Worm (Caenorhabditis elegans): ENCODE results near the gene puf-12.

Gene puf-12

ce11 chrII:10116690-10117089, 16.6 kb downstream of the puf-12 start:
- no peak for TF ChIP-seq nhr-19 (GFP tag; conservative IDR thresholded peaks at IDR 0.05)

ce11 chrII:10121725-10122124, 21.6 kb downstream of the puf-12 start, which contains the start of gene lov-1:
TSS of gene lov-1 (minus strand) at chrII:10121825.
- TF ChIP-seq nhr-90 (tag; optimal IDR thresholded peaks at IDR 0.05; ENCODE audit: poor library complexity) (no peak), lin-35 (GFP tag; optimal IDR thresholded peaks at IDR 0.05) (no peak), skn-1 (tag; optimal IDR thresholded peaks at IDR 0.05) (no peak), ceh-90 (tag; optimal IDR thresholded peaks at IDR 0.05) (no peak), elt-2 (tag; optimal IDR thresholded peaks at IDR 0.05) (no peak), sptf-1 (tag; optimal IDR thresholded peaks at IDR 0.05) (no peak), nhr-11 (tag; optimal IDR thresholded peaks at IDR 0.05) (no peak), C16A3.4 (tag; optimal IDR thresholded peaks at IDR 0.05) (no peak), pqm-1 (tag; optimal IDR thresholded peaks at IDR 0.05) (no peak), mdl-1 (tag; optimal IDR thresholded peaks at IDR 0.05) (no peak), C34B4.2 (tag; optimal IDR thresholded peaks at IDR 0.05) (no peak), nhr-19 (GFP tag; conservative IDR thresholded peaks at IDR 0.05) (no peak), nhr-77 (tag; optimal IDR thresholded peaks at IDR 0.05) (no peak), nhr-47 (tag; optimal IDR thresholded peaks at IDR 0.05) (no peak)

ce11 chrII:10122465-10122864, 22.4 kb downstream of the puf-12 start, which contains the start of gene F27E5.7:
TSS of gene F27E5.7 (plus strand) at chrII:10122765.
- no peak for TF ChIP-seq snpc-4 (tag; optimal IDR thresholded peaks at IDR 0.05)
- no peak for TF ChIP-seq tlp-1 (tag; optimal IDR thresholded peaks at IDR 0.05)
- no peak for TF ChIP-seq unc-62 (GFP tag; optimal IDR thresholded peaks at IDR 0.05)

- TF ChIP-seq hpl-2 (GFP tag; optimal IDR thresholded peaks at IDR 0.05) (no peak), nhr-90 (tag; optimal IDR thresholded peaks at IDR 0.05; ENCODE audit: poor library complexity) (no peak), fos-1 (tag; optimal IDR thresholded peaks at IDR 0.05) (no peak), swsn-7 (tag; optimal IDR thresholded peaks at IDR 0.05) (no peak), aly-2 (tag; optimal IDR thresholded peaks at IDR 0.05) (no peak), elt-3 (tag; optimal IDR thresholded peaks at IDR 0.05) (no peak)
These were observed 27.3 kb downstream of the puf-12 start, which contains the start of gene F27E5.8 for ce11 chrII:10127389-10127788. TSS of gene F27E5.8 (minus strand) at chrII:10127489.

ce11 chrII:10131760-10132159, 31.6 kb downstream of the puf-12 start, which contains the start of gene F27E5.5:
TSS of gene F27E5.5 (minus strand) at chrII:10131860.
- TF ChIP-seq hlh-4 (tag; optimal IDR thresholded peaks at IDR 0.05) (no peak), ets-5 (GFP tag; IDR thresholded peaks at IDR 0.05) (no peak), pqm-1 (tag; optimal IDR thresholded peaks at IDR 0.05) (no peak), ceh-90 (tag; optimal IDR thresholded peaks at IDR 0.05) (no peak), nhr-90 (tag; optimal IDR thresholded peaks at IDR 0.05; ENCODE audit: poor library complexity) (no peak), nhr-76 (tag; optimal IDR thresholded peaks at IDR 0.05) (no peak), tlp-1 (tag; optimal IDR thresholded peaks at IDR 0.05) (no peak)

ce11 chrII:10132818-10133217, 32.7 kb downstream of the puf-12 start:
- TF ChIP-seq hlh-4 (tag; optimal IDR thresholded peaks at IDR 0.05): peak; percentile 82
- no peak for TF ChIP-seq ztf-4 (tag; optimal IDR thresholded peaks at IDR 0.05)
- TF ChIP-seq sox-4 (tag; optimal IDR thresholded peaks at IDR 0.05): no peak
- TF ChIP-seq efl-1 (optimal IDR thresholded peaks at IDR 0.05): no peak
- peak in 1 of 2 experiments; percentile 18 for TF ChIP-seq efl-1 (GFP tag; optimal IDR thresholded peaks at IDR 0.05 in 1 of 2)
- TF ChIP-seq lin-14 (GFP tag; optimal IDR thresholded peaks at IDR 0.05): no peak
- peak; percentile 53 for TF ChIP-seq fkh-8 (tag; optimal IDR thresholded peaks at IDR 0.05)
- no peak for TF ChIP-seq nhr-28 (tag; optimal IDR thresholded peaks at IDR 0.05)
- TF ChIP-seq nhr-77 (tag; optimal IDR thresholded peaks at IDR 0.05): no peak
- no peak for TF ChIP-seq ztf-11 (tag; optimal IDR thresholded peaks at IDR 0.05)
